Fruit fly (Drosophila melanogaster) S2 (cell line): ENCODE measurements around the gene CG7945.

Experiments
- CG8478 ChIP-seq: fragments of >200 bp; optimal IDR thresholded peaks from 2 replicates; lab custom pipeline; 2018
- CTCF ChIP-seq, 2 experiments: fragments of >200 bp; optimal IDR thresholded peaks; 2 replicates each; lab custom pipeline; 2018

DNA sequence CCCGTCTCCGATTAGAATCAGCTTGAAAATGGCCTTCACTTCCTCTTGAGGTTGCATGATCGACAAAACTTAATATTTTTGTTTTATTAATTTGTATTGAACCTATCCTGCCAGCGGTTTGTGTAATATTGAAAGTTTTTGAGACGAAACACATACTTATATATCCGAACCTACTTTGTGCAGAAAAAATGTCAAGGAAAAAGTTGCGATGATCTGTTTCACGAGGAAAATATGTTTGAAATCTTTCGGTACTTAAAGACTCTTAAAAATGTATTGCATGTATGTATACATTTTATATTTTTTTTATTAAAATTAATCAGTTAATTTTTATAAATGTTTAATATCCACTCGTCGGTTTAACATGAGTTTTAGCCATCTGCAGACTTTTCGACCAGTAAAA, 38.6 kb downstream of the CG7945 start, which contains the start of gene Ran-like:
- TF ChIP-seq CG8478 (lab: Kevin White, UChicago): no peak
- TF ChIP-seq CTCF (optimal IDR thresholded peaks at IDR 0.05; lab: Kevin White, UChicago): no peak
